Worm (Caenorhabditis elegans): ENCODE measurements around the gene B0218.7.

DNA sequence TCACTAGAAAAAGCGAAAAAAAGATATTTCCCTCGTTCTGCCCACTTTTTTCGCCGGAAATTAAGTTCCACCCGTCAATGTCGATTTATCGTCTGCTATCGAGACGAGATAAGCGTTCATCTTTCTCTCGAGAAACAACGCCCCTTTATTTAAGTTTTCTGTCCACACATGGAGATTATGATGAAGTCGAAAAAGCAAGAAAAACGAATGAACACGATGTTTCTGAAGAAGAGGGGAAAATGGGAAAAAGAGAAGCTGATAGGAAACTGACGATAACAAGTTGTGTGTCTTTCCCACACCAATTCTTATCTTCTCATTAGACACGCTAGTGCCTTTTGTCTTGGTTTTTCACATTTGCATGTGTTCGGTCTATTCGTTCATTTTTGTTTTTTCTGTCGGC, 8.9 kb upstream of the B0218.7 start:
- TF ChIP-seq elt-1 (tag; optimal IDR thresholded peaks at IDR 0.05) (no peak), sma-3 (GFP tag; optimal IDR thresholded peaks at IDR 0.05) (no peak), nhr-11 (tag; optimal IDR thresholded peaks at IDR 0.05) (no peak), unc-62 (GFP tag; optimal IDR thresholded peaks at IDR 0.05) (no peak), nhr-25 (tag; optimal IDR thresholded peaks at IDR 0.05) (peak; percentile 6)
